Worm (Caenorhabditis elegans) whole organism, L1 larva: ENCODE data around the gene pfk-1.1.
"Not testable (repeated sequence)": the region's sequence is repeated elsewhere in the genome, so short reads cannot be mapped to it uniquely, and the experiment has no call there.

Experiments
- C04F5.9 ChIP-seq: sonication (generic microtip); optimal IDR thresholded peaks from 2 replicates; lab custom pipeline; 2016; ENCODE audit warnings: missing genetic modification characterization, missing compliant biosample characterization
- F16B12.6 ChIP-seq: fragments of 150-350 bp; optimal IDR thresholded peaks from 2 replicates; lab custom pipeline; 2014; ENCODE audit warnings: missing biosample characterization, missing genetic modification characterization
- Y116A8C.19 ChIP-seq: sonication (generic microtip); optimal IDR thresholded peaks from 2 replicates; lab custom pipeline; 2016; ENCODE audit warnings: missing compliant biosample characterization, missing genetic modification characterization, borderline replicate concordance
- blmp-1 ChIP-seq: fragments of 150-350 bp; optimal IDR thresholded peaks from 2 replicates; lab custom pipeline; 2014; ENCODE audit warnings: missing biosample characterization, missing genetic modification characterization
- ceh-82 ChIP-seq, 3 experiments: fragments of 150-350 bp in 1 of 3; sonication (generic microtip) in 2 of 3; optimal IDR thresholded peaks; 2 replicates each; lab custom pipeline; 2014 to 2017; ENCODE audit warnings: missing biosample characterization in 3 of 3, missing genetic modification characterization in 3 of 3
- ceh-88 ChIP-seq: fragments of 200-800 bp; sonication (Bioruptor generic); IDR thresholded peaks from 2 replicates; pipeline ENCODE4 v1.3.6; 2022; ENCODE audit warnings: missing genetic modification characterization, missing compliant biosample characterization
- ces-1 ChIP-seq: fragments of 150-350 bp; optimal IDR thresholded peaks from 2 replicates; lab custom pipeline; 2014; ENCODE audit warnings: missing biosample characterization, missing genetic modification reagents, missing genetic modification characterization
- dpl-1 ChIP-seq, 3 experiments: fragments of 150-350 bp in 2 of 3; sonication (generic microtip) in 1 of 3; optimal IDR thresholded peaks; 2 replicates each; lab custom pipeline; 2014 to 2017; ENCODE audit warnings: missing biosample characterization in 3 of 3, missing genetic modification characterization in 3 of 3, missing genetic modification reagents in 3 of 3
- efl-1 ChIP-seq, 4 experiments: fragments of 150-350 bp; optimal IDR thresholded peaks in 3 of 4; peaks in 1 of 4; 1 replicate in 1 of 4; 2 replicates in 3 of 4; lab custom pipeline; 2014; ENCODE audit warnings: missing biosample characterization in 2 of 4, missing genetic modification characterization in 2 of 4, missing genetic modification reagents in 2 of 4
- egl-13 ChIP-seq: sonication (generic microtip); optimal IDR thresholded peaks from 2 replicates; lab custom pipeline; 2016; ENCODE audit warnings: missing genotype, missing genetic modification reagents, missing genetic modification characterization, missing compliant biosample characterization
- elt-3 ChIP-seq, 6 experiments: fragments of 150-350 bp in 1 of 6; sonication (generic microtip); optimal IDR thresholded peaks; 2 replicates each; lab custom pipeline; 2017 to 2018; ENCODE audit warnings: missing biosample characterization in 6 of 6, missing genetic modification characterization in 6 of 6, inconsistent platforms in 1 of 6
- fos-1 ChIP-seq: fragments of 150-350 bp; optimal IDR thresholded peaks from 2 replicates; lab custom pipeline; 2014; ENCODE audit warnings: missing biosample characterization, missing genetic modification characterization
- grh-1 ChIP-seq: fragments of 200-800 bp; sonication (Bioruptor generic); IDR thresholded peaks from 2 replicates; pipeline ENCODE4 v1.3.6; 2022; ENCODE audit warnings: missing genetic modification reagents, missing genetic modification characterization, missing compliant biosample characterization
- hlh-17 ChIP-seq: fragments of 200-800 bp; sonication (Bioruptor generic); optimal IDR thresholded peaks from 2 replicates; lab custom pipeline; 2018; ENCODE audit warnings: missing genetic modification characterization, mild to moderate bottlenecking, missing compliant biosample characterization, moderate library complexity, borderline replicate concordance
- jun-1 ChIP-seq: fragments of 150-350 bp; optimal IDR thresholded peaks from 2 replicates; lab custom pipeline; 2014; ENCODE audit warnings: missing biosample characterization, missing genetic modification reagents, missing genetic modification characterization
- lin-13 ChIP-seq: fragments of 150-350 bp; optimal IDR thresholded peaks from 2 replicates; lab custom pipeline; 2014; ENCODE audit warnings: missing biosample characterization, missing genetic modification reagents, missing genetic modification characterization
- lin-14 ChIP-seq: fragments of 200-800 bp; sonication (Bioruptor generic); optimal IDR thresholded peaks from 2 replicates; lab custom pipeline; 2018; ENCODE audit warnings: mild to moderate bottlenecking, missing genetic modification characterization, moderate library complexity, missing compliant biosample characterization
- lin-15B ChIP-seq: fragments of 150-350 bp; sonication (generic microtip); optimal IDR thresholded peaks from 3 replicates; lab custom pipeline; 2014; ENCODE audit warnings: missing biosample characterization, missing genetic modification characterization
- lin-35 ChIP-seq, 2 experiments: fragments of 150-350 bp; optimal IDR thresholded peaks; 2 replicates each; lab custom pipeline; 2014; ENCODE audit warnings: missing biosample characterization in 2 of 2, missing genetic modification characterization in 2 of 2, missing genetic modification reagents in 2 of 2
- mdl-1 ChIP-seq, 2 experiments: fragments of 150-350 bp; optimal IDR thresholded peaks; 2 replicates each; lab custom pipeline; 2014 to 2017; ENCODE audit warnings: missing biosample characterization in 2 of 2, missing genetic modification characterization in 2 of 2, inconsistent platforms in 1 of 2
- nhr-11 ChIP-seq: fragments of 150-350 bp; optimal IDR thresholded peaks from 2 replicates; lab custom pipeline; 2014; ENCODE audit warnings: missing biosample characterization, missing genetic modification characterization
- nhr-12 ChIP-seq: sonication (generic microtip); optimal IDR thresholded peaks from 2 replicates; lab custom pipeline; 2017; ENCODE audit warnings: missing biosample characterization, missing genetic modification characterization
- nhr-19 ChIP-seq: fragments of 200-800 bp; sonication (Bioruptor generic); conservative IDR thresholded peaks from 2 replicates; pipeline ENCODE4 v1.3.6; 2022; ENCODE audit warnings: missing genetic modification characterization, missing compliant biosample characterization
- nhr-20 ChIP-seq: sonication (generic microtip); optimal IDR thresholded peaks from 2 replicates; lab custom pipeline; 2016; ENCODE audit warnings: mild to moderate bottlenecking, missing genetic modification characterization, missing compliant biosample characterization
- nhr-237 ChIP-seq: fragments of 150-350 bp; optimal IDR thresholded peaks from 2 replicates; lab custom pipeline; 2014; ENCODE audit warnings: missing biosample characterization, missing genetic modification characterization
- nhr-28 ChIP-seq: fragments of 150-350 bp; optimal IDR thresholded peaks from 2 replicates; lab custom pipeline; 2014; ENCODE audit warnings: missing biosample characterization, missing genetic modification characterization
- nhr-71 ChIP-seq: sonication (generic microtip); optimal IDR thresholded peaks from 2 replicates; lab custom pipeline; 2016; ENCODE audit warnings: mild to moderate bottlenecking, missing genetic modification characterization, moderate library complexity, missing compliant biosample characterization
- nhr-84 ChIP-seq: sonication (generic microtip); optimal IDR thresholded peaks from 2 replicates; lab custom pipeline; 2017; ENCODE audit warnings: missing biosample characterization, missing genetic modification characterization
- nhr-85 ChIP-seq: sonication (generic microtip); peaks from one replicate; lab custom pipeline; 2016; ENCODE audit warnings: missing genetic modification characterization, inconsistent platforms, missing compliant biosample characterization
- nhr-90 ChIP-seq: sonication (generic microtip); optimal IDR thresholded peaks from 2 replicates; lab custom pipeline; 2016; ENCODE audit warnings: mild to moderate bottlenecking, missing genetic modification characterization, missing compliant biosample characterization; ENCODE audit not compliant: poor library complexity
- skn-1 ChIP-seq: fragments of 150-350 bp; optimal IDR thresholded peaks from 2 replicates; lab custom pipeline; 2014; ENCODE audit warnings: missing biosample characterization, missing genetic modification characterization
- snpc-4 ChIP-seq: fragments of 150-350 bp; optimal IDR thresholded peaks from 2 replicates; lab custom pipeline; 2014; ENCODE audit warnings: missing biosample characterization, missing genetic modification characterization
- snu-23 ChIP-seq: sonication (generic microtip); optimal IDR thresholded peaks from 2 replicates; lab custom pipeline; 2016; ENCODE audit warnings: missing genetic modification characterization, missing compliant biosample characterization
- sox-4 ChIP-seq: sonication (generic microtip); optimal IDR thresholded peaks from 2 replicates; lab custom pipeline; 2016; ENCODE audit warnings: missing genetic modification characterization, missing compliant biosample characterization
- sptf-1 ChIP-seq: fragments of 150-350 bp; optimal IDR thresholded peaks from 2 replicates; lab custom pipeline; 2014; ENCODE audit warnings: missing biosample characterization, missing genetic modification characterization
- tbx-2 ChIP-seq: sonication (generic microtip); optimal IDR thresholded peaks from 2 replicates; lab custom pipeline; 2016; ENCODE audit warnings: missing genetic modification characterization, missing compliant biosample characterization
- tlp-1 ChIP-seq: fragments of 150-350 bp; optimal IDR thresholded peaks from 2 replicates; lab custom pipeline; 2014; ENCODE audit warnings: missing biosample characterization, missing genetic modification characterization
- zag-1 ChIP-seq: fragments of 150-350 bp; optimal IDR thresholded peaks from 2 replicates; lab custom pipeline; 2014; ENCODE audit warnings: missing biosample characterization, missing genetic modification characterization
- ztf-11 ChIP-seq, 2 experiments: sonication (generic microtip); optimal IDR thresholded peaks; 2 replicates each; lab custom pipeline; 2016 to 2017; ENCODE audit warnings: missing genetic modification characterization in 2 of 2, missing biosample characterization in 1 of 2, missing compliant biosample characterization in 1 of 2

pfk-1.1 gene

ce11 chrX:2893026-2893662, 47.5 kb upstream of the pfk-1.1 start (continued):
- no peak for TF ChIP-seq C04F5.9 (tag; lab: Kevin White, UChicago)

- TF ChIP-seq sptf-1 (tag; lab: Kevin White, UChicago); dpl-1 (GFP tag; optimal IDR thresholded peaks at IDR 0.05; lab: Kevin White, UChicago); nhr-19 (GFP tag; lab: Robert Waterston, UW): not testable (repeated sequence)
These were observed 46.4 kb upstream of the pfk-1.1 start, which contains the start of gene B0410.1 for ce11 chrX:2894273-2894672. Gene B0410.1 (plus strand): TSS chrX:2894573.

- TF ChIP-seq C04F5.9 (tag; lab: Kevin White, UChicago) (no peak), nhr-237 (tag; lab: Kevin White, UChicago) (no peak), grh-1 (GFP tag; lab: Robert Waterston, UW) (peak; percentile 39; the same call in 1 of the 2 replicates), snu-23 (GFP tag; lab: Kevin White, UChicago) (peak; percentile 9), elt-3 (tag; optimal IDR thresholded peaks at IDR 0.05; lab: Kevin White, UChicago) (peak in 1 of 6 experiments; percentile 46), sptf-1 (tag; lab: Kevin White, UChicago) (no peak), lin-14 (GFP tag; lab: Kevin White, UChicago) (peak; percentile 36), nhr-90 (peak; percentile 17), mdl-1 (tag; optimal IDR thresholded peaks at IDR 0.05; lab: Kevin White, UChicago) (no peak), Y116A8C.19 (tag; lab: Kevin White, UChicago) (no peak), nhr-85 (tag; lab: Kevin White, UChicago) (peak; percentile 87), blmp-1 (tag; lab: Kevin White, UChicago) (peak; percentile 53), jun-1 (tag; lab: Kevin White, UChicago) (no peak), nhr-71 (tag; lab: Kevin White, UChicago) (peak; percentile 27), nhr-20 (tag; lab: Kevin White, UChicago) (peak; percentile 37), nhr-84 (tag; lab: Kevin White, UChicago) (no peak), lin-13 (no peak), tlp-1 (tag; lab: Kevin White, UChicago) (no peak), ceh-88 (no peak), lin-35 (GFP tag; optimal IDR thresholded peaks at IDR 0.05; lab: Kevin White, UChicago) (peak in 1 of 2 experiments; percentile 10)
These were observed 45.0 kb upstream of the pfk-1.1 start for ce11 chrX:2895646-2896045.

ce11 chrX:2898256-2898655, 42.4 kb upstream of the pfk-1.1 start, which contains the start of gene F52B10.3:
Gene F52B10.3 (minus strand): TSS chrX:2898356.
- TF ChIP-seq lin-14 (GFP tag; lab: Kevin White, UChicago): peak; percentile 13
- no peak for TF ChIP-seq jun-1 (tag; lab: Kevin White, UChicago)
- TF ChIP-seq ces-1 (GFP tag; lab: Kevin White, UChicago): no peak

ce11 chrX:2900897-2901496, 39.7 kb upstream of the pfk-1.1 start:
- TF ChIP-seq nhr-19 (GFP tag; lab: Robert Waterston, UW) (no peak), nhr-85 (tag; lab: Kevin White, UChicago) (peak; percentile 62), ztf-11 (tag; optimal IDR thresholded peaks at IDR 0.05; lab: Kevin White, UChicago) (peak in 1 of 2 experiments; percentile 40), lin-14 (GFP tag; lab: Kevin White, UChicago) (peak; percentile 13), F16B12.6 (tag; lab: Kevin White, UChicago) (no peak)

ce11 chrX:2902854-2903253, 37.8 kb upstream of the pfk-1.1 start:
- TF ChIP-seq lin-14 (GFP tag; lab: Kevin White, UChicago) (peak; percentile 5), skn-1 (tag; lab: Kevin White, UChicago) (no peak), ceh-82 (tag; optimal IDR thresholded peaks at IDR 0.05; lab: Kevin White, UChicago) (no peak), tbx-2 (tag; lab: Kevin White, UChicago) (no peak), nhr-85 (tag; lab: Kevin White, UChicago) (no peak), blmp-1 (tag; lab: Kevin White, UChicago) (peak; percentile 53), efl-1 (optimal IDR thresholded peaks at IDR 0.05; lab: Kevin White, UChicago) (no peak), efl-1 (GFP tag; optimal IDR thresholded peaks at IDR 0.05 in 1 of 2; lab: Kevin White, UChicago) (peak in 1 of 2 experiments; percentile 30), egl-13 (tag; lab: Kevin White, UChicago) (no peak), sox-4 (tag; lab: Kevin White, UChicago) (no peak), hlh-17 (GFP tag; lab: Kevin White, UChicago) (no peak), C04F5.9 (tag; lab: Kevin White, UChicago) (no peak), zag-1 (tag; lab: Kevin White, UChicago) (no peak), lin-15B (tag; lab: Kevin White, UChicago) (no peak), nhr-12 (tag; lab: Kevin White, UChicago) (no peak), nhr-11 (tag; lab: Kevin White, UChicago) (no peak), tlp-1 (tag; lab: Kevin White, UChicago) (no peak), fos-1 (tag; lab: Kevin White, UChicago) (no peak), snpc-4 (no peak), elt-3 (tag; optimal IDR thresholded peaks at IDR 0.05; lab: Kevin White, UChicago) (no peak), nhr-28 (tag; lab: Kevin White, UChicago) (no peak)
